Fruit fly (Drosophila melanogaster): ENCODE data around the gene pnt.

dm6 chr3R:23315630-23316029 is 30.3 kb downstream of the pnt start:
- TF ChIP-seq ttk (optimal IDR thresholded peaks at IDR 0.05) (no peak), psq (optimal IDR thresholded peaks at IDR 0.05) (no peak), Sin3A (optimal IDR thresholded peaks at IDR 0.05) (no peak), h (optimal IDR thresholded peaks at IDR 0.05) (no peak)

All from Kc167 (cell line).